Worm (Caenorhabditis elegans): ENCODE measurements around the gene F41H8.2.
"Not testable (repeated sequence)": the region's sequence is repeated elsewhere in the genome, so short reads cannot be mapped to it uniquely, and the experiment has no call there.

Gene F41H8.2

ce11 chrV:804485-804884 is 21.7 kb upstream of the F41H8.2 start, which contains the start of gene nhr-270:
Gene nhr-270 (minus strand): TSS chrV:804741.
- TF ChIP-seq unc-120 (tag; optimal IDR thresholded peaks at IDR 0.05; ENCODE audit: poor library complexity, severe bottlenecking) (no peak), elt-1 (tag; optimal IDR thresholded peaks at IDR 0.05; ENCODE audit: borderline replicate concordance, insufficient read depth) (peak; percentile 36), ham-2 (GFP tag; optimal IDR thresholded peaks at IDR 0.05) (no peak), elt-3 (tag; optimal IDR thresholded peaks at IDR 0.05) (no peak), blmp-1 (tag; optimal IDR thresholded peaks at IDR 0.05) (no peak)

- TF ChIP-seq pha-4 (tag; optimal IDR thresholded peaks at IDR 0.05) (no peak), lin-13 (tag; optimal IDR thresholded peaks at IDR 0.05) (no peak), unc-62 (GFP tag; optimal IDR thresholded peaks at IDR 0.05) (no peak), tbx-8 (GFP tag; optimal IDR thresholded peaks at IDR 0.05) (no peak), nhr-237 (tag; optimal IDR thresholded peaks at IDR 0.05) (no peak), sptf-1 (tag; optimal IDR thresholded peaks at IDR 0.05) (no peak), bed-3 (GFP tag; optimal IDR thresholded peaks at IDR 0.05) (no peak), unc-120 (tag; optimal IDR thresholded peaks at IDR 0.05; ENCODE audit: poor library complexity, severe bottlenecking) (no peak), blmp-1 (tag; optimal IDR thresholded peaks at IDR 0.05) (no peak), nhr-12 (tag; optimal IDR thresholded peaks at IDR 0.05) (no peak)
Measured at ce11 chrV:808260-808659, 17.9 kb upstream of the F41H8.2 start.

ce11 chrV:810281-810862 is 15.8 kb upstream of the F41H8.2 start, which contains the start of gene R13D11.4:
Gene R13D11.4 (plus strand): TSS chrV:810812.
- TF ChIP-seq nhr-237 (tag; optimal IDR thresholded peaks at IDR 0.05) (no peak), ces-1 (GFP tag; optimal IDR thresholded peaks at IDR 0.05) (peak; percentile 67), ztf-11 (tag; optimal IDR thresholded peaks at IDR 0.05) (no peak)

ce11 chrV:813101-813500 is 13.1 kb upstream of the F41H8.2 start, which contains the start of gene R13D11.10:
Gene R13D11.10 (minus strand): TSS chrV:813201.
- TF ChIP-seq blmp-1 (tag; optimal IDR thresholded peaks at IDR 0.05), result no peak
- TF ChIP-seq ceh-39 (tag; optimal IDR thresholded peaks at IDR 0.05), result no peak
- no peak for TF ChIP-seq zip-8 (tag; optimal IDR thresholded peaks at IDR 0.05)
- TF ChIP-seq elt-3 (tag; optimal IDR thresholded peaks at IDR 0.05), result no peak
- TF ChIP-seq nhr-12 (tag; optimal IDR thresholded peaks at IDR 0.05), result no peak
- no peak for TF ChIP-seq drap-1 (GFP tag; optimal IDR thresholded peaks at IDR 0.05)
- TF ChIP-seq hlh-1 (tag; optimal IDR thresholded peaks at IDR 0.05), result no peak
- no peak for TF ChIP-seq sem-2 (GFP tag; optimal IDR thresholded peaks at IDR 0.05)
- no peak for TF ChIP-seq ceh-43 (GFP tag; optimal IDR thresholded peaks at IDR 0.05)
- TF ChIP-seq cnd-1 (tag; optimal IDR thresholded peaks at IDR 0.05), result no peak
- TF ChIP-seq lin-32 (GFP tag; optimal IDR thresholded peaks at IDR 0.05), result no peak

ce11 chrV:814716-815115 is 11.5 kb upstream of the F41H8.2 start, which contains the start of gene R13D11.3:
Gene R13D11.3 (plus strand): TSS chrV:815016.
- TF ChIP-seq flh-1 (GFP tag; optimal IDR thresholded peaks at IDR 0.05), result no peak
- TF ChIP-seq lsy-2 (tag; optimal IDR thresholded peaks at IDR 0.05), result no peak

- no peak for TF ChIP-seq snpc-4 (tag; optimal IDR thresholded peaks at IDR 0.05)
- TF ChIP-seq ceh-39 (tag; optimal IDR thresholded peaks at IDR 0.05), result no peak
- TF ChIP-seq unc-120 (tag; optimal IDR thresholded peaks at IDR 0.05; ENCODE audit: poor library complexity, severe bottlenecking), result no peak
- TF ChIP-seq ceh-83 (GFP tag; optimal IDR thresholded peaks at IDR 0.05), result no peak
Measured at ce11 chrV:817182-817581, 9.0 kb upstream of the F41H8.2 start, which contains the start of gene R13D11.1. Gene R13D11.1 (plus strand): TSS chrV:817482.

ce11 chrV:820629-821028 is 5.6 kb upstream of the F41H8.2 start, which contains the start of gene srx-32:
Gene srx-32 (minus strand): TSS chrV:820729.
- TF ChIP-seq elt-3, nhr-237, lin-13 (tag; optimal IDR thresholded peaks at IDR 0.05): not testable (repeated sequence)

Measured in whole organism, mixed stage, embryonic.